Worm (Caenorhabditis elegans) whole organism, mixed stage, embryonic: ENCODE measurements around the gene kgb-2.

ENCODE experiments used
- blmp-1 ChIP-seq: fragments of 150-350 bp; optimal IDR thresholded peaks from 2 replicates; lab custom pipeline; 2014; ENCODE audit warnings: missing biosample characterization, missing genetic modification characterization
- elt-1 ChIP-seq: sonication (generic microtip); optimal IDR thresholded peaks from 2 replicates; lab custom pipeline; 2017; ENCODE audit warnings: missing genetic modification characterization, mild to moderate bottlenecking, missing compliant biosample characterization, antibody characterized with exemption, moderate library complexity, borderline replicate concordance; ENCODE audit not compliant: insufficient read depth
- ham-2 ChIP-seq: fragments of 200-800 bp; sonication (Bioruptor generic); optimal IDR thresholded peaks from 2 replicates; lab custom pipeline; 2018; ENCODE audit warnings: mild to moderate bottlenecking, missing genetic modification characterization, missing compliant biosample characterization
- nhr-12 ChIP-seq: fragments of 150-350 bp; optimal IDR thresholded peaks from 2 replicates; lab custom pipeline; 2014; ENCODE audit warnings: missing biosample characterization, missing genetic modification characterization
- nhr-2 ChIP-seq: fragments of 150-350 bp; optimal IDR thresholded peaks from 2 replicates; lab custom pipeline; 2014; ENCODE audit warnings: missing biosample characterization, missing genetic modification characterization
- nhr-28 ChIP-seq: fragments of 150-350 bp; optimal IDR thresholded peaks from 2 replicates; lab custom pipeline; 2014; ENCODE audit warnings: missing biosample characterization, missing genetic modification characterization
- sptf-1 ChIP-seq: sonication (generic microtip); optimal IDR thresholded peaks from 2 replicates; lab custom pipeline; 2017; ENCODE audit warnings: mild to moderate bottlenecking, missing genetic modification characterization, moderate library complexity, missing compliant biosample characterization
- unc-62 ChIP-seq: fragments of 150-350 bp; optimal IDR thresholded peaks from 2 replicates; lab custom pipeline; 2014; ENCODE audit warnings: missing biosample characterization, missing genetic modification reagents, missing genetic modification characterization
- ztf-11 ChIP-seq: fragments of 150-350 bp; optimal IDR thresholded peaks from 2 replicates; lab custom pipeline; 2014; ENCODE audit warnings: missing biosample characterization, missing genetic modification characterization

ce11 chrIV:3621805-3622355 lies 15.3 kb downstream of the kgb-2 start:
- TF ChIP-seq elt-1 (tag; lab: Kevin White, UChicago) (no peak), nhr-2 (tag; lab: Kevin White, UChicago) (no peak), nhr-28 (tag; lab: Kevin White, UChicago) (no peak), sptf-1 (tag; lab: Kevin White, UChicago) (no peak), ztf-11 (no peak), unc-62 (GFP tag; lab: Kevin White, UChicago) (no peak), ham-2 (GFP tag; lab: Kevin White, UChicago) (no peak), blmp-1 (tag; lab: Kevin White, UChicago) (no peak), nhr-12 (tag; lab: Kevin White, UChicago) (no peak)
